Fruit fly (Drosophila melanogaster) whole organism, prepupa: ENCODE results near the gene CG11726.

Source experiments
- CG11762 ChIP-seq: fragments of 200-800 bp; sonication (Bioruptor generic); optimal IDR thresholded peaks from 3 replicates; lab custom pipeline; 2016; ENCODE audit warnings: missing biosample characterization, missing genetic modification characterization; ENCODE audit not compliant: insufficient read depth
- CG32006 ChIP-seq: fragments of 200-800 bp; sonication (Bioruptor generic); optimal IDR thresholded peaks from 3 replicates; lab custom pipeline; 2017; ENCODE audit warnings: missing biosample characterization, mild to moderate bottlenecking, missing genetic modification characterization
- CG6854 ChIP-seq: fragments of 200-800 bp; sonication (Bioruptor generic); optimal IDR thresholded peaks from 2 replicates; lab custom pipeline; 2017; ENCODE audit warnings: missing biosample characterization, mild to moderate bottlenecking, missing genetic modification characterization
- CG8632 ChIP-seq: fragments of 200-800 bp; sonication (Bioruptor generic); optimal IDR thresholded peaks from 3 replicates; lab custom pipeline; 2016; ENCODE audit warnings: missing biosample characterization, missing genetic modification characterization
- Ets96B ChIP-seq: fragments of 200-800 bp; optimal IDR thresholded peaks from 2 replicates; lab custom pipeline; 2019; ENCODE audit warnings: missing biosample characterization, mild to moderate bottlenecking, missing genetic modification characterization, moderate library complexity
- Hr39 ChIP-seq: fragments of 200-800 bp; sonication (Bioruptor generic); optimal IDR thresholded peaks from 2 replicates; lab custom pipeline; 2016; ENCODE audit warnings: missing biosample characterization, missing genetic modification characterization
- Lpt ChIP-seq: fragments of 200-800 bp; sonication (Bioruptor generic); optimal IDR thresholded peaks from 3 replicates; lab custom pipeline; 2016; ENCODE audit warnings: missing biosample characterization, missing genetic modification characterization
- OdsH ChIP-seq: fragments of 200-800 bp; sonication (Bioruptor generic); optimal IDR thresholded peaks from 3 replicates; lab custom pipeline; 2016; ENCODE audit warnings: missing biosample characterization, missing genetic modification characterization
- Sox14 ChIP-seq: fragments of 200-800 bp; sonication (Bioruptor generic); optimal IDR thresholded peaks from 3 replicates; lab custom pipeline; 2016; ENCODE audit warnings: missing biosample characterization, missing genetic modification characterization
- esn ChIP-seq: fragments of 200-800 bp; sonication (Bioruptor generic); optimal IDR thresholded peaks from 2 replicates; lab custom pipeline; 2016; ENCODE audit warnings: missing biosample characterization, mild to moderate bottlenecking, missing genetic modification characterization, moderate library complexity
- svp ChIP-seq: fragments of 200-800 bp; sonication (Bioruptor generic); peaks from one replicate; lab custom pipeline; 2016; ENCODE audit warnings: missing biosample characterization, missing genetic modification characterization

DNA sequence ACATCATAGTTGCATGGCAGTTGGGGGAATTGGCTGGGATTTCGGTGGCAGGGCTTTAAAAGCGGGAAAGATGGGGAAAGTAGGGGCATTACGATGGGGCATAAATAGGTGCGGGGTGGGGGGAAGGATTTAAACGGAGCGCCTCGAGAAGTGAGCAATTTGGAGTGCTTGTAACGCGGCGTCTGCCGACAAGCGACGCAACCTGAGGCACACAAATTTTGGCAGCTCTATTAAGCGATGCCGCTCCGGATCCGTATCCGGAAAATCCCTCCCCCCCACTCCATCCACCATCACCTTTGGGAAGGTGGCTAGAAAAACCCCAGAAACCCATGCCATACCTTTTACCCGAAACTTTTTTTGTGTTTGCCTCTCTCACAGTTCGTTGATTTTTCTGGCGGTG lies 34.9 kb upstream of the CG11726 start:
- TF ChIP-seq Hr39 (GFP tag; lab: Kevin White, UChicago) (no peak), Ets96B (tag; lab: Kevin White, UChicago) (no peak), Lpt (GFP tag; lab: Kevin White, UChicago) (no peak), Sox14 (GFP tag; lab: Kevin White, UChicago) (no peak), OdsH (no peak), svp (GFP tag; lab: Kevin White, UChicago) (no peak), CG11762 (no peak), CG32006 (GFP tag; lab: Kevin White, UChicago) (no peak), esn (no peak), CG8632 (GFP tag; lab: Kevin White, UChicago) (no peak), CG6854 (no peak)
